Fruit fly (Drosophila melanogaster): ENCODE results near the gene Fkbp39.

Gene Fkbp39

dm6 chr3R:15319912-15320746 lies 12.8 kb downstream of the Fkbp39 start, which contains the start of the genes CG6276 and CG44040 (continued):
- TF ChIP-seq prd (optimal IDR thresholded peaks at IDR 0.05) (no peak), prd (GFP tag; IDR thresholded peaks at IDR 0.05) (peak; percentile 32; the same call in 1 of the 3 replicates), CG11456 (GFP tag; IDR thresholded peaks at IDR 0.05) (no peak), Hey (tag; optimal IDR thresholded peaks at IDR 0.05) (no peak), slbo (GFP tag; IDR thresholded peaks at IDR 0.05) (peak; percentile 59), ewg (GFP tag; optimal IDR thresholded peaks at IDR 0.05) (no peak), wor (GFP tag; IDR thresholded peaks at IDR 0.05) (no peak), caup (GFP tag; optimal IDR thresholded peaks at IDR 0.05; ENCODE audit: severe bottlenecking) (peak; percentile 60), CG6272 (GFP tag; IDR thresholded peaks at IDR 0.05) (no peak), chn (GFP tag; optimal IDR thresholded peaks at IDR 0.05) (peak; percentile 16), eve (GFP tag; optimal IDR thresholded peaks at IDR 0.05) (no peak), CG31388 (GFP tag; optimal IDR thresholded peaks at IDR 0.05) (no peak), D (optimal IDR thresholded peaks at IDR 0.05) (no peak), D (GFP tag; optimal IDR thresholded peaks at IDR 0.05) (peak; percentile 12), Ets65A (GFP tag) (peak; percentile 92), Dbx (GFP tag; IDR thresholded peaks at IDR 0.05) (peak; percentile 40; the same call in 1 of the 3 replicates), exex (tag; optimal IDR thresholded peaks at IDR 0.05) (no peak), CG2712 (tag; optimal IDR thresholded peaks at IDR 0.05) (peak; percentile 53), CG12071 (GFP tag; optimal IDR thresholded peaks at IDR 0.05) (peak; percentile 21), ssp (GFP tag; IDR thresholded peaks at IDR 0.05) (no peak), fru (optimal IDR thresholded peaks at IDR 0.05) (no peak), slou (GFP tag; optimal IDR thresholded peaks at IDR 0.05) (no peak), dmrt99B (tag; optimal IDR thresholded peaks at IDR 0.05) (no peak), Myb (GFP tag; optimal IDR thresholded peaks at IDR 0.05) (no peak), CG10321 (GFP tag; IDR thresholded peaks at IDR 0.05) (no peak), CG17186 (GFP tag; optimal IDR thresholded peaks at IDR 0.05) (no peak), CG2875 (GFP tag; optimal IDR thresholded peaks at IDR 0.05) (peak; percentile 14), fd64A (GFP tag; optimal IDR thresholded peaks at IDR 0.05) (peak; percentile 39), row (GFP tag; IDR thresholded peaks at IDR 0.05) (peak; percentile 73), dan (GFP tag; IDR thresholded peaks at IDR 0.05) (no peak), Jarid2 (GFP tag; optimal IDR thresholded peaks at IDR 0.05) (no peak), Ptx1 (GFP tag; IDR thresholded peaks at IDR 0.05) (peak; percentile 40; the same call in 1 of the 2 replicates), CTCF (GFP tag; optimal IDR thresholded peaks at IDR 0.05) (no peak), rib (GFP tag; IDR thresholded peaks at IDR 0.05) (no peak), CG10654 (GFP tag; optimal IDR thresholded peaks at IDR 0.05) (peak; percentile 23), CG9215 (GFP tag; IDR thresholded peaks at IDR 0.05) (peak; percentile 46; the same call in 1 of the 2 replicates), E2f2 (GFP tag; IDR thresholded peaks at IDR 0.05) (no peak), lola (GFP tag; optimal IDR thresholded peaks at IDR 0.05) (peak in 1 of 3 experiments; percentile 19), CG14860 (GFP tag; IDR thresholded peaks at IDR 0.05; ENCODE audit: partially characterized antibody) (no peak), GATAe (GFP tag; conservative IDR thresholded peaks at IDR 0.05) (no peak), sna (GFP tag; IDR thresholded peaks at IDR 0.05; ENCODE audit: partially characterized antibody) (no peak), CG18476 (GFP tag; optimal IDR thresholded peaks at IDR 0.05) (no peak), vnd (GFP tag; IDR thresholded peaks at IDR 0.05; ENCODE audit: partially characterized antibody) (no peak), CG11723 (GFP tag; optimal IDR thresholded peaks at IDR 0.05) (peak; percentile 22), CG13775 (GFP tag; optimal IDR thresholded peaks at IDR 0.05) (peak; percentile 48), zen2 (GFP tag; IDR thresholded peaks at IDR 0.05; ENCODE audit: partially characterized antibody) (no peak), sens-2 (GFP tag; IDR thresholded peaks at IDR 0.05) (no peak), Optix (GFP tag; IDR thresholded peaks at IDR 0.05) (0 out of 3 replicates have a peak, but pooled peaks have one; percentile 27), CG8478 (optimal IDR thresholded peaks at IDR 0.05) (no peak), Hr3 (GFP tag; optimal IDR thresholded peaks at IDR 0.05) (peak; percentile 36), NK7.1 (GFP tag; optimal IDR thresholded peaks at IDR 0.05) (no peak)

Data from whole organism, embryonic.